Worm (Caenorhabditis elegans) whole organism, early embryonic: Measurements from ENCODE around the gene srlf-2.

ENCODE experiments used
- B0310.2 ChIP-seq: sonication (generic microtip); optimal IDR thresholded peaks from 2 replicates; lab custom pipeline; 2016; ENCODE audit warnings: mild to moderate bottlenecking, missing genetic modification characterization, missing compliant biosample characterization
- F13C5.2 ChIP-seq: sonication (generic microtip); optimal IDR thresholded peaks from 2 replicates; lab custom pipeline; 2017; ENCODE audit warnings: mild to moderate bottlenecking, missing genetic modification characterization, inconsistent platforms, missing compliant biosample characterization
- aly-1 ChIP-seq: sonication (generic microtip); optimal IDR thresholded peaks from 2 replicates; lab custom pipeline; 2016; ENCODE audit warnings: missing genetic modification characterization, missing compliant biosample characterization
- ama-1 ChIP-seq: fragments of 150-350 bp; optimal IDR thresholded peaks from 2 replicates; lab custom pipeline; 2014
- ceh-13 ChIP-seq: fragments of 200-800 bp; sonication (Bioruptor generic); optimal IDR thresholded peaks from 2 replicates; lab custom pipeline; 2018; ENCODE audit warnings: mild to moderate bottlenecking, missing genetic modification characterization, missing compliant biosample characterization
- ceh-36 ChIP-seq: sonication (generic microtip); optimal IDR thresholded peaks from 2 replicates; lab custom pipeline; 2016; ENCODE audit warnings: missing genetic modification characterization, inconsistent platforms, missing compliant biosample characterization
- ets-7 ChIP-seq: sonication (generic microtip); optimal IDR thresholded peaks from 2 replicates; lab custom pipeline; 2016; ENCODE audit warnings: missing genotype, missing genetic modification characterization, missing compliant biosample characterization
- flt-1 ChIP-seq: fragments of 200-800 bp; sonication (Bioruptor generic); IDR thresholded peaks from 2 replicates; pipeline ENCODE4 v1.3.6; 2022; ENCODE audit warnings: missing genetic modification characterization, missing compliant biosample characterization
- hmbx-1 ChIP-seq: sonication (generic microtip); optimal IDR thresholded peaks from 2 replicates; lab custom pipeline; 2016; ENCODE audit warnings: mild to moderate bottlenecking, missing genetic modification characterization, missing compliant biosample characterization
- hmg-4 ChIP-seq: fragments of 200-800 bp; sonication (Bioruptor generic); optimal IDR thresholded peaks from 2 replicates; lab custom pipeline; 2018; ENCODE audit warnings: mild to moderate bottlenecking, missing genetic modification characterization, missing compliant biosample characterization
- hnd-1 ChIP-seq: sonication (generic microtip); optimal IDR thresholded peaks from 2 replicates; lab custom pipeline; 2016; ENCODE audit warnings: missing genetic modification characterization, missing compliant biosample characterization
- pes-1 ChIP-seq: fragments of 200-800 bp; sonication (Bioruptor generic); IDR thresholded peaks from 2 replicates; pipeline ENCODE4 v1.3.6; 2022; ENCODE audit warnings: missing genetic modification reagents, missing genetic modification characterization, missing compliant biosample characterization
- scrt-1 ChIP-seq: fragments of 200-800 bp; sonication (Bioruptor generic); IDR thresholded peaks from 2 replicates; pipeline ENCODE4 v1.3.6; 2022; ENCODE audit warnings: missing genetic modification characterization, missing compliant biosample characterization
- sea-1 ChIP-seq: fragments of 200-800 bp; sonication (Bioruptor generic); conservative IDR thresholded peaks from 2 replicates; pipeline ENCODE4 v1.3.6; 2022; ENCODE audit warnings: missing genetic modification characterization, missing compliant biosample characterization
- tbx-11 ChIP-seq: fragments of 200-800 bp; sonication (Bioruptor generic); IDR thresholded peaks from 2 replicates; pipeline ENCODE4 v1.3.6; 2022; ENCODE audit warnings: missing genetic modification characterization, missing compliant biosample characterization
- tbx-37 ChIP-seq: fragments of 200-800 bp; sonication (Bioruptor generic); conservative IDR thresholded peaks from 2 replicates; pipeline ENCODE4 v1.3.6; 2022; ENCODE audit warnings: missing genetic modification reagents, missing genetic modification characterization, missing compliant biosample characterization
- tra-4 ChIP-seq: sonication (generic microtip); optimal IDR thresholded peaks from 2 replicates; lab custom pipeline; 2017; ENCODE audit warnings: missing genetic modification characterization, missing compliant biosample characterization

Gene srlf-2

ce11 chrIV:8510534-8510933, 20.5 kb downstream of the srlf-2 start, which contains the start of gene tag-77:
Gene tag-77, minus strand, starts transcription at chrIV:8510548.
- TF ChIP-seq tbx-11 (GFP tag; lab: Robert Waterston, UW) (no peak), ceh-36 (tag; lab: Kevin White, UChicago) (no peak), ets-7 (no peak), tra-4 (no peak), hnd-1 (tag; lab: Kevin White, UChicago) (no peak), F13C5.2 (tag; lab: Kevin White, UChicago) (no peak), ama-1 (lab: Kevin White, UChicago) (no peak), scrt-1 (no peak), hmg-4 (GFP tag; lab: Kevin White, UChicago) (no peak), aly-1 (tag; lab: Kevin White, UChicago) (no peak), tbx-37 (GFP tag; lab: Robert Waterston, UW) (no peak), flt-1 (GFP tag; lab: Robert Waterston, UW) (no peak), ceh-13 (GFP tag; lab: Kevin White, UChicago) (no peak), pes-1 (GFP tag; lab: Robert Waterston, UW) (no peak), hmbx-1 (tag; lab: Kevin White, UChicago) (no peak)

- no peak for TF ChIP-seq tbx-11 (GFP tag; lab: Robert Waterston, UW)
- TF ChIP-seq hmbx-1 (tag; lab: Kevin White, UChicago): no peak
- TF ChIP-seq F13C5.2 (tag; lab: Kevin White, UChicago): no peak
- TF ChIP-seq pes-1 (GFP tag; lab: Robert Waterston, UW): no peak
- TF ChIP-seq flt-1 (GFP tag; lab: Robert Waterston, UW): no peak
- no peak for TF ChIP-seq tbx-37 (GFP tag; lab: Robert Waterston, UW)
- no peak for TF ChIP-seq ceh-36 (tag; lab: Kevin White, UChicago)
- TF ChIP-seq aly-1 (tag; lab: Kevin White, UChicago): no peak
- TF ChIP-seq scrt-1: no peak
- no peak for TF ChIP-seq sea-1 (GFP tag; lab: Robert Waterston, UW)
- no peak for TF ChIP-seq ceh-13 (GFP tag; lab: Kevin White, UChicago)
- TF ChIP-seq B0310.2 (tag; lab: Kevin White, UChicago): no peak
- TF ChIP-seq ama-1 (lab: Kevin White, UChicago): no peak
- TF ChIP-seq hmg-4 (GFP tag; lab: Kevin White, UChicago): no peak
- TF ChIP-seq tra-4: no peak
- TF ChIP-seq ets-7: no peak
- TF ChIP-seq hnd-1 (tag; lab: Kevin White, UChicago): no peak
These were observed 21.0 kb downstream of the srlf-2 start, which contains the start of gene mes-6 for ce11 chrIV:8511056-8511455. Gene mes-6, plus strand, starts transcription at chrIV:8511284.

ce11 chrIV:8512679-8513078, 22.7 kb downstream of the srlf-2 start, which contains the start of gene C09G4.4:
Gene C09G4.4, plus strand, starts transcription at chrIV:8512979.
- TF ChIP-seq ama-1 (lab: Kevin White, UChicago): no peak
- TF ChIP-seq F13C5.2 (tag; lab: Kevin White, UChicago): no peak
- TF ChIP-seq hmg-4 (GFP tag; lab: Kevin White, UChicago): no peak
- no peak for TF ChIP-seq ceh-36 (tag; lab: Kevin White, UChicago)
- TF ChIP-seq pes-1 (GFP tag; lab: Robert Waterston, UW): no peak
- no peak for TF ChIP-seq tra-4
- TF ChIP-seq ceh-13 (GFP tag; lab: Kevin White, UChicago): no peak
- no peak for TF ChIP-seq flt-1 (GFP tag; lab: Robert Waterston, UW)
- TF ChIP-seq aly-1 (tag; lab: Kevin White, UChicago): no peak
- TF ChIP-seq hnd-1 (tag; lab: Kevin White, UChicago): no peak
- no peak for TF ChIP-seq sea-1 (GFP tag; lab: Robert Waterston, UW)
- TF ChIP-seq ets-7: no peak
- no peak for TF ChIP-seq hmbx-1 (tag; lab: Kevin White, UChicago)

DNA sequence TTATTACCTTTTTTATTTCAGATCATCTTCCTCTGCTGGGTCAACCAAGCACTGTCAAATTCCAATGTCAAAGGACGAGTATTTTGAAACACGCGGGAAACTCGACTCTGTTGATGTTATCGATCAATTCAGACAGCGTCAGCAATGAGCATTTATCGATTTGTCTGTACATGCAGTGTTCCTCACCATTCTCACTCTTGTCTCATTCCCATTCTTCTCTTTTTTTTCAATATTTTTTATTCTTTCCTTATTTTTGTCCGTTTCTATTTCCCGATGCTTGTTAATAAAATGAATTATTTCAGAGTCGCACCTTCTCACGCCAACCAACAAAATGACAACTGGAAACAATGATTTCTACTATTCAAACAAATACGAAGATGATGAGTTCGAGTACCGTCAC, 23.6 kb downstream of the srlf-2 start, which contains the start of gene cks-1:
Gene cks-1, plus strand, starts transcription at position 301 of the 400 bp plus-strand sequence.
- TF ChIP-seq hmbx-1 (tag; lab: Kevin White, UChicago): no peak
- no peak for TF ChIP-seq tbx-37 (GFP tag; lab: Robert Waterston, UW)
- no peak for TF ChIP-seq tra-4
- TF ChIP-seq B0310.2 (tag; lab: Kevin White, UChicago): no peak
- TF ChIP-seq pes-1 (GFP tag; lab: Robert Waterston, UW): no peak

DNA sequence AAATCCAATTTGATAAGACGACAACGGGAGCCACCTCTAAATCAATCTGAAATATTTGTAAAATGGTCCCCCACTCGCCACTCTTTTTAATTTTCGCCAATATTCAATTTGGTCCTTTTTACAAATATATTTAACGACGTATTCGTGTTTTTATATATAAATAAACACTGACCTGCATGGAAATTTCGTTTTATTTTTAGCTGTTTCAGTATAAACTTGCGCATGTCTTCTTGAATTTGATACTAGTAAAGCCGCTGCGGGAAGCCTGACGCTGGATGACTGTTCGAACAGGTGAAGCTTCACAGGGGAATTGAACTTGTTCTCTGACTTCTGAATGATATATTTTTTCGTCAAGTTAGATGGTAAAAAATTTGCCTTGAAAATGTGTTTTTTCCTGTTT, 24.5 kb downstream of the srlf-2 start:
- no peak for TF ChIP-seq flt-1 (GFP tag; lab: Robert Waterston, UW)

DNA sequence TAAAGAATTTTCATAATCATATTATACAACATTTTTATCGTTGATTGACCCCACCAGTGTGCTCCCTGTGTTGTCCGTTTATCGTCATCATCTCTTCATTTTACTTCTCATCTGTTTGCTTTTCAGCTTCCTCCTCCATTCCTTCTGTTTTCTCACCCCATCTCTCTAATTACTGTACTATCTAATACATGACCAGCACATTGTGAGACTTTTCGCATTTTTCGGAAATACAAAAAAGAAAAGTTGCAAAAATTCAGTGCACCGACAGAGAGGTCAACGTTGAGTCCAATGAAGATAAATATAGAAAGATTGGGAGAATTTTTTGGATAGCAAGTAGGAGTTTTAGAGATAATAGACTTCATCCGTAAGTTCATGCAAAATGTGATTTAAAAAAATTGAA, 29.9 kb downstream of the srlf-2 start:
- no peak for TF ChIP-seq tra-4
- no peak for TF ChIP-seq ets-7
- TF ChIP-seq aly-1 (tag; lab: Kevin White, UChicago): no peak
- no peak for TF ChIP-seq ceh-13 (GFP tag; lab: Kevin White, UChicago)
- no peak for TF ChIP-seq tbx-37 (GFP tag; lab: Robert Waterston, UW)
- no peak for TF ChIP-seq hnd-1 (tag; lab: Kevin White, UChicago)
- no peak for TF ChIP-seq scrt-1
- TF ChIP-seq hmg-4 (GFP tag; lab: Kevin White, UChicago): no peak
- TF ChIP-seq F13C5.2 (tag; lab: Kevin White, UChicago): no peak
- no peak for TF ChIP-seq hmbx-1 (tag; lab: Kevin White, UChicago)
- no peak for TF ChIP-seq pes-1 (GFP tag; lab: Robert Waterston, UW)
- TF ChIP-seq B0310.2 (tag; lab: Kevin White, UChicago): no peak
- no peak for TF ChIP-seq sea-1 (GFP tag; lab: Robert Waterston, UW)
- no peak for TF ChIP-seq flt-1 (GFP tag; lab: Robert Waterston, UW)
- TF ChIP-seq tbx-11 (GFP tag; lab: Robert Waterston, UW): no peak

ce11 chrIV:8520594-8520993, 30.6 kb downstream of the srlf-2 start, which contains the start of gene pkg-2:
Gene pkg-2, plus strand, starts transcription at chrIV:8520894.
- no peak for TF ChIP-seq flt-1 (GFP tag; lab: Robert Waterston, UW)
